Worm (Caenorhabditis elegans): ENCODE data around the gene T08D10.4.

ce11 chrX:11902661-11903060 lies 50.5 kb downstream of the T08D10.4 start, which contains the start of gene Y62H9A.10:
- TF ChIP-seq ama-1 (optimal IDR thresholded peaks at IDR 0.05) (no peak), B0310.2 (tag; optimal IDR thresholded peaks at IDR 0.05) (no peak), hmg-4 (GFP tag; optimal IDR thresholded peaks at IDR 0.05) (no peak), aly-1 (tag; optimal IDR thresholded peaks at IDR 0.05) (no peak), ceh-13 (GFP tag; optimal IDR thresholded peaks at IDR 0.05) (no peak), ceh-36 (tag; optimal IDR thresholded peaks at IDR 0.05) (no peak), flt-1 (GFP tag; IDR thresholded peaks at IDR 0.05) (no peak), F13C5.2 (tag; optimal IDR thresholded peaks at IDR 0.05) (no peak), hmbx-1 (tag; optimal IDR thresholded peaks at IDR 0.05) (no peak), tra-4 (tag; optimal IDR thresholded peaks at IDR 0.05) (no peak), pes-1 (GFP tag; IDR thresholded peaks at IDR 0.05) (no peak), ets-7 (tag; optimal IDR thresholded peaks at IDR 0.05) (no peak)
